Fruit fly (Drosophila melanogaster) whole organism, prepupa: ENCODE results near the gene Mulk.

Experiments
- CG10631 ChIP-seq: fragments of 200-800 bp; sonication (Bioruptor generic); optimal IDR thresholded peaks from 2 replicates; lab custom pipeline; 2016; ENCODE audit warnings: missing biosample characterization, missing genetic modification characterization
- CG10669 ChIP-seq: fragments of 200-800 bp; sonication (Bioruptor generic); optimal IDR thresholded peaks from 3 replicates; lab custom pipeline; 2018; ENCODE audit warnings: missing biosample characterization, mild to moderate bottlenecking, missing genetic modification characterization, moderate library complexity
- CG15336 ChIP-seq: fragments of 200-800 bp; sonication (Bioruptor generic); IDR thresholded peaks from 2 replicates; pipeline ENCODE4 v1.3.6; 2022; ENCODE audit warnings: missing biosample characterization, missing genetic modification characterization
- CG32006 ChIP-seq: fragments of 200-800 bp; sonication (Bioruptor generic); optimal IDR thresholded peaks from 3 replicates; lab custom pipeline; 2017; ENCODE audit warnings: missing biosample characterization, mild to moderate bottlenecking, missing genetic modification characterization
- CG4318 ChIP-seq: fragments of 200-800 bp; sonication (Bioruptor generic); optimal IDR thresholded peaks from 3 replicates; lab custom pipeline; 2017; ENCODE audit warnings: missing biosample characterization, mild to moderate bottlenecking, missing genetic modification characterization
- CG6163 ChIP-seq: fragments of 200-800 bp; sonication (Bioruptor generic); IDR thresholded peaks from 3 replicates; pipeline ENCODE4 v1.3.6; 2022; ENCODE audit warnings: missing biosample characterization, missing genetic modification characterization
- Gug ChIP-seq: fragments of 200-800 bp; sonication (Bioruptor generic); IDR thresholded peaks from 2 replicates; pipeline ENCODE4 v1.3.6; 2022; ENCODE audit warnings: missing biosample characterization, missing genetic modification characterization
- Smox ChIP-seq: fragments of 200-800 bp; sonication (Bioruptor generic); optimal IDR thresholded peaks from 3 replicates; lab custom pipeline; 2016; ENCODE audit warnings: missing biosample characterization, missing genetic modification characterization
- achi ChIP-seq: fragments of 200-800 bp; sonication (Bioruptor generic); optimal IDR thresholded peaks from 3 replicates; lab custom pipeline; 2016; ENCODE audit warnings: missing biosample characterization, missing genetic modification characterization
- net ChIP-seq: fragments of 200-800 bp; sonication (Bioruptor generic); optimal IDR thresholded peaks from 3 replicates; lab custom pipeline; 2016; ENCODE audit warnings: missing biosample characterization, missing genetic modification characterization

DNA sequence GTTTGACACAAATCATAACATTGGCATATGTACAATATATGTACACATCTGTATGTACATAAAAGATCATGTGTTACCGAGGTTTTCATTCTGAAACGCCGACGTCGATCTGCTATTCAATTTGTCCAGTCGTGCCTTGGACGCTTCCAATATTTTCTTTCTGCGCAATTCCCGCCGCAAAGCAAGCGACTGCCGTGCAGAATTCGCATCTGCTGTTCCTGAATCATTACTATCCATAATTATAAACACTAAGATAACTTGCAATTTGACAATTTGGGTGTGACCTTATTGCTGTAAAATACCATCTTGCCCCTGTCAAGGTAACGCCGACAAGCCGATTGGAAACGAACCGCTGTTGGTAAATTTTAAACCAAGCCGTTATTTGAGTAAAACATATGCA is 42.0 kb downstream of the Mulk start:
- no peak for TF ChIP-seq CG4318
- no peak for TF ChIP-seq CG32006 (GFP tag; lab: Kevin White, UChicago)
- TF ChIP-seq CG15336 (GFP tag; lab: Robert Waterston, UW), result no peak
- TF ChIP-seq achi (GFP tag; lab: Kevin White, UChicago), result no peak
- TF ChIP-seq Gug (GFP tag; lab: Robert Waterston, UW), result no peak
- TF ChIP-seq net (GFP tag; lab: Kevin White, UChicago), result no peak
- no peak for TF ChIP-seq Smox (GFP tag; lab: Kevin White, UChicago)
- TF ChIP-seq CG6163 (GFP tag; lab: Robert Waterston, UW), result no peak
- TF ChIP-seq CG10631 (GFP tag; lab: Kevin White, UChicago), result no peak
- no peak for TF ChIP-seq CG10669 (GFP tag; lab: Kevin White, UChicago)
